Fruit fly (Drosophila melanogaster): ENCODE results near the gene CG42375.

CG42375 gene

dm6 chr3R:13800430-13800848 lies 21.0 kb downstream of the CG42375 start (continued):
- TF ChIP-seq h (GFP tag; optimal IDR thresholded peaks at IDR 0.05): peak; percentile 73
- TF ChIP-seq Jra (GFP tag; optimal IDR thresholded peaks at IDR 0.05): no peak
- TF ChIP-seq CG32264 (GFP tag; optimal IDR thresholded peaks at IDR 0.05): no peak
- TF ChIP-seq CrebA (GFP tag; optimal IDR thresholded peaks at IDR 0.05; ENCODE audit: borderline replicate concordance): no peak
- TF ChIP-seq sv (GFP tag; optimal IDR thresholded peaks at IDR 0.05): peak; percentile 75
- TF ChIP-seq usp (GFP tag; optimal IDR thresholded peaks at IDR 0.05): no peak
- TF ChIP-seq br (GFP tag; optimal IDR thresholded peaks at IDR 0.05): peak; percentile 53
- TF ChIP-seq Mio (GFP tag; optimal IDR thresholded peaks at IDR 0.05): no peak
- no peak for TF ChIP-seq Hr83 (GFP tag; optimal IDR thresholded peaks at IDR 0.05; ENCODE audit: poor library complexity, severe bottlenecking)
- no peak for TF ChIP-seq dsf (GFP tag; optimal IDR thresholded peaks at IDR 0.05; ENCODE audit: borderline replicate concordance)
- peak; percentile 34 for TF ChIP-seq Hnf4 (GFP tag; optimal IDR thresholded peaks at IDR 0.05)
- TF ChIP-seq Rel (GFP tag; optimal IDR thresholded peaks at IDR 0.05): no peak
- TF ChIP-seq Rel (tag; optimal IDR thresholded peaks at IDR 0.05): no peak

- TF ChIP-seq Vsx2 (GFP tag; optimal IDR thresholded peaks at IDR 0.05; ENCODE audit: partially characterized antibody) (peak; percentile 16), OdsH (GFP tag; optimal IDR thresholded peaks at IDR 0.05) (no peak)
These were observed 22.0 kb downstream of the CG42375 start for dm6 chr3R:13801184-13802056.

- TF ChIP-seq Mio (GFP tag; optimal IDR thresholded peaks at IDR 0.05): no peak
- TF ChIP-seq Myc (optimal IDR thresholded peaks at IDR 0.05): no peak
- no peak for TF ChIP-seq OdsH (GFP tag; optimal IDR thresholded peaks at IDR 0.05)
- TF ChIP-seq h (GFP tag; optimal IDR thresholded peaks at IDR 0.05): no peak
- no peak for TF ChIP-seq brk (GFP tag; optimal IDR thresholded peaks at IDR 0.05)
- TF ChIP-seq Sp1 (GFP tag; optimal IDR thresholded peaks at IDR 0.05): no peak
- no peak for TF ChIP-seq dsf (GFP tag; optimal IDR thresholded peaks at IDR 0.05; ENCODE audit: borderline replicate concordance)
- TF ChIP-seq dl (GFP tag; optimal IDR thresholded peaks at IDR 0.05; ENCODE audit: insufficient read depth in 1 of 2, partially characterized antibody in 2 of 2): no peak
- no peak for TF ChIP-seq Abd-B (GFP tag; optimal IDR thresholded peaks at IDR 0.05)
- TF ChIP-seq psq (GFP tag; optimal IDR thresholded peaks at IDR 0.05): no peak
- no peak for TF ChIP-seq usp (GFP tag; optimal IDR thresholded peaks at IDR 0.05)
- no peak for TF ChIP-seq sage (GFP tag; optimal IDR thresholded peaks at IDR 0.05)
- TF ChIP-seq pan (optimal IDR thresholded peaks at IDR 0.05): no peak
- no peak for TF ChIP-seq N (GFP tag; optimal IDR thresholded peaks at IDR 0.05)
- TF ChIP-seq br (GFP tag; optimal IDR thresholded peaks at IDR 0.05): no peak
- no peak for TF ChIP-seq Hnf4 (GFP tag; optimal IDR thresholded peaks at IDR 0.05)
- TF ChIP-seq Dfd (GFP tag; optimal IDR thresholded peaks at IDR 0.05): no peak
These were observed 22.8 kb downstream of the CG42375 start for dm6 chr3R:13802057-13802817.

dm6 chr3R:13803185-13803887 lies 23.9 kb downstream of the CG42375 start:
- no peak for TF ChIP-seq OdsH (GFP tag; optimal IDR thresholded peaks at IDR 0.05)
- peak; percentile 13 for TF ChIP-seq Vsx2 (GFP tag; optimal IDR thresholded peaks at IDR 0.05; ENCODE audit: partially characterized antibody)

dm6 chr3R:13803892-13804710 lies 24.7 kb downstream of the CG42375 start:
- TF ChIP-seq usp (GFP tag; optimal IDR thresholded peaks at IDR 0.05): no peak
- peak; percentile 35 for TF ChIP-seq HLH106 (tag; optimal IDR thresholded peaks at IDR 0.05)
- TF ChIP-seq Dif (GFP tag; optimal IDR thresholded peaks at IDR 0.05; ENCODE audit: partially characterized antibody): no peak
- TF ChIP-seq Mio (GFP tag; optimal IDR thresholded peaks at IDR 0.05): no peak
- TF ChIP-seq CG32264 (GFP tag; optimal IDR thresholded peaks at IDR 0.05): no peak
- no peak for TF ChIP-seq woc (GFP tag; optimal IDR thresholded peaks at IDR 0.05)
- TF ChIP-seq psq (GFP tag; optimal IDR thresholded peaks at IDR 0.05): peak; percentile 0
- peak in 1 of 2 experiments; percentile 29 for TF ChIP-seq foxo (GFP tag; optimal IDR thresholded peaks at IDR 0.05)
- peak; percentile 44 for TF ChIP-seq Sp1 (GFP tag; optimal IDR thresholded peaks at IDR 0.05)
- no peak for TF ChIP-seq jim (GFP tag; optimal IDR thresholded peaks at IDR 0.05)
- peak; percentile 2 for TF ChIP-seq h (GFP tag; optimal IDR thresholded peaks at IDR 0.05)
- TF ChIP-seq OdsH (GFP tag; optimal IDR thresholded peaks at IDR 0.05): peak; percentile 7
- TF ChIP-seq fru (GFP tag; optimal IDR thresholded peaks at IDR 0.05): peak; percentile 3

Measured in whole organism, wandering third instar larva.